Worm (Caenorhabditis elegans) whole organism, L4 larva: ENCODE measurements around the gene C34C6.10.

Source experiments
- F49E8.2 ChIP-seq: sonication (generic microtip); optimal IDR thresholded peaks from 2 replicates; lab custom pipeline; 2016; ENCODE audit warnings: missing compliant biosample characterization, mild to moderate bottlenecking, missing genetic modification characterization, borderline replicate concordance
- aly-2 ChIP-seq: sonication (generic microtip); optimal IDR thresholded peaks from 2 replicates; lab custom pipeline; 2018; ENCODE audit warnings: missing biosample characterization, missing genetic modification characterization
- ces-1 ChIP-seq: fragments of 150-350 bp; sonication (generic microtip); optimal IDR thresholded peaks from 4 replicates; lab custom pipeline; 2014; ENCODE audit warnings: missing biosample characterization, missing genetic modification reagents, missing genetic modification characterization
- spr-3 ChIP-seq: fragments of 200-800 bp; sonication (Bioruptor generic); optimal IDR thresholded peaks from 2 replicates; lab custom pipeline; 2018; ENCODE audit warnings: mild to moderate bottlenecking, missing genetic modification characterization, missing compliant biosample characterization
- zag-1 ChIP-seq: fragments of 150-350 bp; optimal IDR thresholded peaks from 2 replicates; lab custom pipeline; 2014; ENCODE audit warnings: missing biosample characterization, missing genetic modification characterization

ce11 chrII:8670835-8671234, 24.8 kb downstream of the C34C6.10 start:
- TF ChIP-seq ces-1 (no peak), zag-1 (tag; lab: Kevin White, UChicago) (no peak), aly-2 (tag; lab: Kevin White, UChicago) (no peak), F49E8.2 (tag; lab: Kevin White, UChicago) (no peak), spr-3 (GFP tag; lab: Kevin White, UChicago) (no peak)
